Fruit fly (Drosophila melanogaster) whole organism, embryonic: ENCODE results near the gene Srpk79D.

Source experiments
- CG10366 ChIP-seq: fragments of 200-800 bp; sonication (Bioruptor generic); IDR thresholded peaks from 2 replicates; pipeline ENCODE4 v1.3.6; 2022; ENCODE audit warnings: missing biosample characterization, missing genetic modification characterization
- CG11398 ChIP-seq: fragments of 200-800 bp; sonication (Bioruptor generic); optimal IDR thresholded peaks from 2 replicates; lab custom pipeline; 2016; ENCODE audit warnings: missing biosample characterization, missing genetic modification characterization
- CG12219 ChIP-seq: fragments of 200-800 bp; sonication (Bioruptor generic); optimal IDR thresholded peaks from 3 replicates; lab custom pipeline; 2018; ENCODE audit warnings: missing biosample characterization, mild to moderate bottlenecking, missing genetic modification characterization
- CG13296 ChIP-seq: fragments of 200-800 bp; sonication (Bioruptor generic); optimal IDR thresholded peaks from 3 replicates; lab custom pipeline; 2018; ENCODE audit warnings: missing biosample characterization, mild to moderate bottlenecking, missing genetic modification characterization
- CG13894 ChIP-seq: fragments of 200-800 bp; sonication (Bioruptor generic); optimal IDR thresholded peaks from 3 replicates; lab custom pipeline; 2018; ENCODE audit warnings: missing biosample characterization, mild to moderate bottlenecking, missing genetic modification characterization, moderate library complexity
- CG14860 ChIP-seq: fragments of 200-800 bp; sonication (Bioruptor generic); IDR thresholded peaks from 3 replicates; pipeline ENCODE4 v1.3.6; 2022; ENCODE audit warnings: missing biosample characterization, missing genetic modification characterization; ENCODE audit not compliant: partially characterized antibody
- CG16863 ChIP-seq: fragments of 200-800 bp; sonication (Bioruptor generic); optimal IDR thresholded peaks from 3 replicates; lab custom pipeline; 2016; ENCODE audit warnings: missing biosample characterization, missing genetic modification characterization
- CG18262 ChIP-seq: fragments of 200-800 bp; optimal IDR thresholded peaks from 3 replicates; lab custom pipeline; 2019; ENCODE audit warnings: missing biosample characterization, mild to moderate bottlenecking, missing genetic modification characterization, moderate library complexity
- CG18476 ChIP-seq: fragments of 200-800 bp; sonication (Bioruptor generic); optimal IDR thresholded peaks from 2 replicates; lab custom pipeline; 2016; ENCODE audit warnings: missing biosample characterization, mild to moderate bottlenecking, missing genetic modification characterization
- CG2120 ChIP-seq: fragments of 200-800 bp; sonication (Bioruptor generic); optimal IDR thresholded peaks from 3 replicates; lab custom pipeline; 2016; ENCODE audit warnings: missing biosample characterization, missing genetic modification characterization
- CG34422 ChIP-seq: fragments of 200-800 bp; sonication (Bioruptor generic); IDR thresholded peaks from 3 replicates; pipeline ENCODE4 v1.3.6; 2022; ENCODE audit warnings: missing biosample characterization, missing genetic modification characterization
- CG4360 ChIP-seq: fragments of 200-800 bp; sonication (Bioruptor generic); IDR thresholded peaks from 2 replicates; pipeline ENCODE4 v1.3.6; 2022; ENCODE audit warnings: missing biosample characterization, missing genetic modification characterization
- CG4424 ChIP-seq: fragments of 200-800 bp; sonication (Bioruptor generic); optimal IDR thresholded peaks from 3 replicates; lab custom pipeline; 2016; ENCODE audit warnings: missing biosample characterization, missing genetic modification characterization
- CG6689 ChIP-seq: fragments of 200-800 bp; sonication (Bioruptor generic); IDR thresholded peaks from 2 replicates; pipeline ENCODE4 v1.3.6; 2022; ENCODE audit warnings: missing biosample characterization, missing genetic modification characterization
- CG6765 ChIP-seq: fragments of 200-800 bp; sonication (Bioruptor generic); optimal IDR thresholded peaks from 3 replicates; lab custom pipeline; 2017; ENCODE audit warnings: missing biosample characterization, mild to moderate bottlenecking, missing genetic modification characterization
- CG6791 ChIP-seq: fragments of 200-800 bp; sonication (Bioruptor generic); IDR thresholded peaks from 3 replicates; pipeline ENCODE4 v1.3.6; 2022; ENCODE audit warnings: missing biosample characterization, missing genetic modification characterization; ENCODE audit not compliant: partially characterized antibody
- CG8281 ChIP-seq: fragments of 200-800 bp; sonication (Bioruptor generic); optimal IDR thresholded peaks from 2 replicates; lab custom pipeline; 2018; ENCODE audit warnings: missing biosample characterization, mild to moderate bottlenecking, missing genetic modification characterization, moderate library complexity
- CG8924 ChIP-seq: fragments of 200-800 bp; optimal IDR thresholded peaks from 3 replicates; lab custom pipeline; 2019; ENCODE audit warnings: missing biosample characterization, mild to moderate bottlenecking, missing genetic modification characterization, moderate library complexity
- Doc3 ChIP-seq: fragments of 200-800 bp; sonication (Bioruptor generic); IDR thresholded peaks from 3 replicates; pipeline ENCODE4 v1.3.6; 2022; ENCODE audit warnings: missing biosample characterization, missing genetic modification characterization; ENCODE audit not compliant: partially characterized antibody
- HLH4C ChIP-seq: fragments of 200-800 bp; sonication (Bioruptor generic); IDR thresholded peaks from 3 replicates; pipeline ENCODE4 v1.3.6; 2022; ENCODE audit warnings: missing biosample characterization, missing genetic modification characterization; ENCODE audit not compliant: partially characterized antibody
- HLH54F ChIP-seq: fragments of 200-800 bp; sonication (Bioruptor generic); optimal IDR thresholded peaks from 3 replicates; lab custom pipeline; 2016; ENCODE audit warnings: missing biosample characterization, missing genetic modification characterization
- Hr39 ChIP-seq: fragments of >200 bp; optimal IDR thresholded peaks from 2 replicates; lab custom pipeline; 2017
- Hr51 ChIP-seq, 2 experiments: fragments of 200-800 bp; sonication (Bioruptor generic); optimal IDR thresholded peaks; 2 replicates in 1 of 2; 3 replicates in 1 of 2; lab custom pipeline; 2016 to 2018; ENCODE audit warnings: missing biosample characterization in 2 of 2, missing genetic modification characterization in 2 of 2, mild to moderate bottlenecking in 1 of 2, moderate library complexity in 1 of 2
- Meics ChIP-seq: fragments of 200-800 bp; sonication (Bioruptor generic); optimal IDR thresholded peaks from 2 replicates; lab custom pipeline; 2017; ENCODE audit warnings: missing biosample characterization, mild to moderate bottlenecking, missing genetic modification characterization
- Mrtf ChIP-seq: fragments of 200-800 bp; sonication (Bioruptor generic); IDR thresholded peaks from 3 replicates; pipeline ENCODE4 v1.3.6; 2022; ENCODE audit warnings: missing biosample characterization, missing genetic modification characterization
- NK7.1 ChIP-seq: fragments of 200-800 bp; sonication (Bioruptor generic); optimal IDR thresholded peaks from 3 replicates; lab custom pipeline; 2016; ENCODE audit warnings: missing biosample characterization, missing genetic modification characterization
- Oaz ChIP-seq: fragments of 200-800 bp; sonication (Bioruptor generic); IDR thresholded peaks from 2 replicates; pipeline ENCODE4 v1.3.6; 2022; ENCODE audit warnings: missing biosample characterization, missing genetic modification characterization
- Opbp ChIP-seq: fragments of 200-800 bp; sonication (Bioruptor generic); IDR thresholded peaks from 3 replicates; pipeline ENCODE4 v1.3.6; 2022; ENCODE audit warnings: missing biosample characterization, missing genetic modification characterization; ENCODE audit not compliant: partially characterized antibody
- Optix ChIP-seq: fragments of 200-800 bp; sonication (Bioruptor generic); IDR thresholded peaks from 3 replicates; pipeline ENCODE4 v1.3.6; 2022; ENCODE audit warnings: missing biosample characterization, missing genetic modification characterization
- Sin3A ChIP-seq: fragments of >200 bp; optimal IDR thresholded peaks from 2 replicates; lab custom pipeline; 2018
- Sry-δ ChIP-seq: fragments of 200-800 bp; sonication (Bioruptor generic); optimal IDR thresholded peaks from 2 replicates; lab custom pipeline; 2016; ENCODE audit warnings: missing biosample characterization, missing genetic modification characterization
- ato ChIP-seq: fragments of 200-800 bp; sonication (Bioruptor generic); IDR thresholded peaks from 2 replicates; pipeline ENCODE4 v1.3.6; 2022; ENCODE audit warnings: missing biosample characterization, missing genetic modification characterization; ENCODE audit not compliant: partially characterized antibody
- bsh ChIP-seq, 2 experiments: fragments of 200-800 bp; sonication (Bioruptor generic); optimal IDR thresholded peaks; 2 replicates each; lab custom pipeline; 2017 to 2018; ENCODE audit warnings: mild to moderate bottlenecking in 2 of 2, missing biosample characterization in 2 of 2, missing genetic modification characterization in 2 of 2, moderate library complexity in 1 of 2
- crol ChIP-seq: fragments of 200-800 bp; sonication (Bioruptor generic); IDR thresholded peaks from 2 replicates; pipeline ENCODE4 v1.3.6; 2022; ENCODE audit warnings: missing biosample characterization, missing genetic modification characterization
- dati ChIP-seq: fragments of 200-800 bp; sonication (Bioruptor generic); IDR thresholded peaks from 2 replicates; pipeline ENCODE4 v1.3.6; 2022; ENCODE audit warnings: missing biosample characterization, missing genetic modification characterization
- dm ChIP-seq: fragments of 200-800 bp; sonication (Bioruptor generic); optimal IDR thresholded peaks from 3 replicates; lab custom pipeline; 2016; ENCODE audit warnings: missing biosample characterization, missing genetic modification characterization
- dmrt99B ChIP-seq: fragments of 200-800 bp; sonication (Bioruptor generic); optimal IDR thresholded peaks from 2 replicates; lab custom pipeline; 2018; ENCODE audit warnings: missing biosample characterization, mild to moderate bottlenecking, missing genetic modification characterization, moderate library complexity
- grau ChIP-seq: fragments of 200-800 bp; optimal IDR thresholded peaks from 3 replicates; lab custom pipeline; 2019; ENCODE audit warnings: missing biosample characterization, mild to moderate bottlenecking, missing genetic modification characterization, moderate library complexity
- jing ChIP-seq: fragments of 200-800 bp; sonication (Bioruptor generic); optimal IDR thresholded peaks from 2 replicates; lab custom pipeline; 2018; ENCODE audit warnings: missing biosample characterization, mild to moderate bottlenecking, missing genetic modification characterization
- lilli ChIP-seq: fragments of 200-800 bp; sonication (Bioruptor generic); optimal IDR thresholded peaks from 3 replicates; lab custom pipeline; 2016; ENCODE audit warnings: missing biosample characterization, missing genetic modification characterization
- pros ChIP-seq: fragments of 200-800 bp; sonication (Bioruptor generic); optimal IDR thresholded peaks from 3 replicates; lab custom pipeline; 2019; ENCODE audit warnings: missing biosample characterization, mild to moderate bottlenecking, missing genetic modification characterization, moderate library complexity
- rib ChIP-seq: fragments of 200-800 bp; sonication (Bioruptor generic); IDR thresholded peaks from 2 replicates; pipeline ENCODE4 v1.3.6; 2022; ENCODE audit warnings: missing biosample characterization, missing genetic modification characterization
- schlank ChIP-seq: fragments of 200-800 bp; sonication (Bioruptor generic); optimal IDR thresholded peaks from 2 replicates; lab custom pipeline; 2018; ENCODE audit warnings: missing biosample characterization, mild to moderate bottlenecking, missing genetic modification characterization
- sens ChIP-seq: fragments of 200-800 bp; sonication (Bioruptor generic); peaks from one replicate; lab custom pipeline; 2016; ENCODE audit warnings: missing biosample characterization, missing genetic modification characterization
- sisA ChIP-seq: fragments of 200-800 bp; sonication (Bioruptor generic); IDR thresholded peaks from 2 replicates; pipeline ENCODE4 v1.3.6; 2022; ENCODE audit warnings: missing biosample characterization, missing genetic modification characterization
- sr ChIP-seq: fragments of 200-800 bp; sonication (Bioruptor generic); IDR thresholded peaks from 3 replicates; pipeline ENCODE4 v1.3.6; 2022; ENCODE audit warnings: missing biosample characterization, missing genetic modification characterization
- toy ChIP-seq: fragments of 200-800 bp; sonication (Bioruptor generic); IDR thresholded peaks from 2 replicates; pipeline ENCODE4 v1.3.6; 2022; ENCODE audit warnings: missing biosample characterization, missing genetic modification characterization
- tx ChIP-seq: fragments of 200-800 bp; sonication (Bioruptor generic); optimal IDR thresholded peaks from 2 replicates; lab custom pipeline; 2016; ENCODE audit warnings: missing biosample characterization, missing genetic modification characterization

Srpk79D gene

DNA sequence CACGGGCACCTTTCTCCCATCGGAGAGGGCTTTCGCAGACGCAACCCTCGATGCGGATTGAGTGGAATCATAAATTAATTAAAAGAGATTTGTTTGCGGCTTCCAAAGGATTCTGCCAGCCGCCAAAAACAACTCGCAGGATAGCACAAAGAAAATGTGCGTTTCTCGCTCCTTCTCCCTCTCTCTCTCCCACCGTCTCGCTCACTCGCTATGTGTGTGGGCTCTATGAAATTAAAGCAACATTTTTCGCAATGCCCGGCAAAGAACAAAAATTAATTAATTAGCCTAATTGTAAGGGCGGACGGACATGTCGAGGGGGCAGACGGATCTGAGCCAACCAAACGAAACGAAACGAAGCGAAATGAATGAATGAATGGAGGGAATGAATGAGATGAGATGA, 36.1 kb upstream of the Srpk79D start (continued):
- TF ChIP-seq sr (GFP tag; lab: Robert Waterston, UW) = no peak
- TF ChIP-seq sens (GFP tag; lab: Kevin White, UChicago) = peak; percentile 33
- no peak for TF ChIP-seq CG13296 (GFP tag; lab: Kevin White, UChicago)
- TF ChIP-seq CG2120 (GFP tag; lab: Kevin White, UChicago) = no peak
- TF ChIP-seq ato (GFP tag; lab: Robert Waterston, UW) = no peak
- TF ChIP-seq Hr51 (GFP tag; optimal IDR thresholded peaks at IDR 0.05; lab: Kevin White, UChicago) = peak in 1 of 2 experiments; percentile 14
- TF ChIP-seq dmrt99B (tag; lab: Kevin White, UChicago) = no peak
- peak; percentile 45 for TF ChIP-seq pros
- no peak for TF ChIP-seq HLH4C (GFP tag; lab: Robert Waterston, UW)
- no peak for TF ChIP-seq Opbp (GFP tag; lab: Robert Waterston, UW)
- no peak for TF ChIP-seq sisA

DNA sequence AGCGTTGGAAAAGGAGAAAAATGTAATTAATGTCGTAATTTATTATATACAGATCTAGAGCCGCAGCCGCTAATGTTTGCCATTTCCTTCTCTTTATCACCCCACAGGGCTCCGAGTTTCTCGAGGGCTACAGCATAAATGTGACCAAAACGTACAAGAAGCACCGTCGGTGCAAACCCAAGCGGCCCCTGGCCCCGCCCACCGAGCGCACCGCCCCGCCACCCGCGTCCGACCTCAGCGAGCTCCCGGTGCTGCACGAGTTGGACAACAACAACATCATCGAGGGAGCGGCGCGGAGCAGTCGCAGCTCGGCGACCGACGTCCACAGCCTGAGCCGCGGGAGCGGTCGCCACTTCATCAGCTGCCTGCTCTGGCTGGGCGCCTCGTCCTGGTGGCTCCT, 31.5 kb upstream of the Srpk79D start:
- TF ChIP-seq dati (GFP tag; lab: Robert Waterston, UW) = peak; percentile 22; the same call in 1 of the 2 replicates
- TF ChIP-seq Hr39 = peak; percentile 46
- 0 out of 2 replicates have a peak, but pooled peaks have one; percentile 13 for TF ChIP-seq crol (GFP tag; lab: Robert Waterston, UW)
- no peak for TF ChIP-seq Doc3 (GFP tag; lab: Robert Waterston, UW)
- no peak for TF ChIP-seq CG8281 (tag; lab: Kevin White, UChicago)
- TF ChIP-seq Sin3A = no peak

DNA sequence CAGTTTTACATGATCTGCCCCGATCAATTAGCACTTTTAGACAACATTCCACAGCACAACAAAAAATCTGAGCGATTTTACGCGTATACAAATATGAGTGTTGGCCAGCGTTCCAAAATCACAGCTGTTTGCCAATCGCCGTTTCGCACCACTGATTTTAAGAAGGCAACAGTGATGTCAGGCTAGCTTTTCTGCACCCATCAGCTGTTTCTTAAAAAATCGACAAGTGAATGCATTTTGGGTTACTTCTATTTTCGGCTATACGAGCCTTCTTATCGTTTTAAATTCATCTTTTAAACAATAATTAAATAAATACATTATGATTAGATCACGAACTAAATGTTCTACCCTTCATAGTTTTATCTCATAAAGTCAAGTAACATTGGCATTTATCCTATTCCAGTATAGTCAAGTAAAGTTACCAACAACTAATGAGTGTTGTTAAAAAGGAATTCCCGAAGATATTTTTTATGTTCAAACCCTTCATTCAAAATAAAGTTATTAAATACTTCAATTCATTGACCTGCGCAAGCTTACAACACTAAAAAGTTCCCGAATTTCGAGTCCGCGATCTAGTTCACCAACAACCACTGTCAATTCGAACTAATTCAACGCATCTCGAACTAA, 10.9 kb upstream of the Srpk79D start, which contains the start of the genes Rich and Ddx1:
Gene Rich (minus strand): TSS at position 125 of the 627 bp plus-strand sequence.
Gene Ddx1 (plus strand): TSS at position 573 of the 627 bp plus-strand sequence.
- peak; percentile 22 for TF ChIP-seq Sry-δ (GFP tag; lab: Kevin White, UChicago)
- no peak for TF ChIP-seq CG6689 (GFP tag; lab: Robert Waterston, UW)
- no peak for TF ChIP-seq tx
- TF ChIP-seq Optix = no peak
- TF ChIP-seq CG34422 = peak; percentile 50; the same call in 1 of the 3 replicates
- TF ChIP-seq schlank (tag; lab: Kevin White, UChicago) = no peak
- peak; percentile 53 for TF ChIP-seq grau (tag; lab: Kevin White, UChicago)
- TF ChIP-seq CG6791 (GFP tag; lab: Robert Waterston, UW) = peak; percentile 48; the same call in 1 of the 3 replicates
- peak; percentile 33 for TF ChIP-seq CG13894 (tag; lab: Kevin White, UChicago)
- no peak for TF ChIP-seq NK7.1 (GFP tag; lab: Kevin White, UChicago)
- TF ChIP-seq Meics (GFP tag; lab: Kevin White, UChicago) = peak; percentile 55
- no peak for TF ChIP-seq toy
- TF ChIP-seq CG4360 (GFP tag; lab: Robert Waterston, UW) = no peak
- peak; percentile 67 for TF ChIP-seq CG4424 (GFP tag; lab: Kevin White, UChicago)
- TF ChIP-seq CG12219 (GFP tag; lab: Kevin White, UChicago) = no peak
- peak; percentile 59 for TF ChIP-seq CG18262
- TF ChIP-seq dm (GFP tag; lab: Kevin White, UChicago) = peak; percentile 31
- no peak for TF ChIP-seq CG16863 (GFP tag; lab: Kevin White, UChicago)
- no peak for TF ChIP-seq rib (GFP tag; lab: Robert Waterston, UW)
- TF ChIP-seq CG10366 = peak; percentile 15; the same call in 1 of the 2 replicates
- peak; percentile 54 for TF ChIP-seq lilli (GFP tag; lab: Kevin White, UChicago)
- TF ChIP-seq CG18476 = peak; percentile 60
- TF ChIP-seq jing (GFP tag; lab: Kevin White, UChicago) = no peak
- TF ChIP-seq CG6765 = no peak
- TF ChIP-seq HLH54F (GFP tag; lab: Kevin White, UChicago) = peak; percentile 42
- no peak for TF ChIP-seq Mrtf (GFP tag; lab: Robert Waterston, UW)
- TF ChIP-seq CG11398 (GFP tag; lab: Kevin White, UChicago) = no peak
- TF ChIP-seq Oaz (GFP tag; lab: Robert Waterston, UW) = no peak
- no peak for TF ChIP-seq CG14860
- peak in 1 of 2 experiments; percentile 39 for TF ChIP-seq bsh (GFP tag; optimal IDR thresholded peaks at IDR 0.05; lab: Kevin White, UChicago)
- TF ChIP-seq CG8924 = peak; percentile 55
